Fruit fly (Drosophila melanogaster): ENCODE measurements around the gene CG31808.

dm6 chr2L:16710677-16711076 lies 5.3 kb downstream of the CG31808 start:
- TF ChIP-seq insv (optimal IDR thresholded peaks at IDR 0.05) = no peak
- no peak for TF ChIP-seq psq (optimal IDR thresholded peaks at IDR 0.05)
- TF ChIP-seq h (optimal IDR thresholded peaks at IDR 0.05) = no peak
- no peak for TF ChIP-seq Sin3A (optimal IDR thresholded peaks at IDR 0.05)
